Worm (Caenorhabditis elegans) whole organism, late embryonic: ENCODE measurements around the gene Y56A3A.28.

ENCODE experiments used
- C08G9.2 ChIP-seq: sonication (generic microtip); optimal IDR thresholded peaks from 2 replicates; lab custom pipeline; 2016; ENCODE audit warnings: mild to moderate bottlenecking, missing genetic modification characterization, moderate library complexity, missing compliant biosample characterization
- F13H6.1 ChIP-seq: sonication (generic microtip); optimal IDR thresholded peaks from 2 replicates; lab custom pipeline; 2016; ENCODE audit warnings: missing genetic modification characterization, missing compliant biosample characterization
- K02D7.2 ChIP-seq: sonication (generic microtip); optimal IDR thresholded peaks from 2 replicates; lab custom pipeline; 2017; ENCODE audit warnings: mild to moderate bottlenecking, missing genetic modification characterization, missing compliant biosample characterization
- K09A11.1 ChIP-seq: sonication (generic microtip); optimal IDR thresholded peaks from 2 replicates; lab custom pipeline; 2017; ENCODE audit warnings: antibody characterized with exemption, mild to moderate bottlenecking, missing genetic modification characterization, missing compliant biosample characterization; ENCODE audit not compliant: insufficient read depth
- ahr-1 ChIP-seq: sonication (generic microtip); optimal IDR thresholded peaks from 2 replicates; lab custom pipeline; 2016; ENCODE audit warnings: missing genetic modification characterization, missing compliant biosample characterization
- ama-1 ChIP-seq: fragments of 150-350 bp; optimal IDR thresholded peaks from 2 replicates; lab custom pipeline; 2014
- ceh-14 ChIP-seq: sonication (generic microtip); optimal IDR thresholded peaks from 2 replicates; lab custom pipeline; 2016; ENCODE audit warnings: missing genotype, missing genetic modification characterization, missing compliant biosample characterization
- ceh-19 ChIP-seq: fragments of 200-800 bp; sonication (Bioruptor generic); optimal IDR thresholded peaks from 2 replicates; lab custom pipeline; 2018; ENCODE audit warnings: mild to moderate bottlenecking, missing genetic modification characterization, missing compliant biosample characterization
- ceh-2 ChIP-seq: sonication (generic microtip); optimal IDR thresholded peaks from 2 replicates; lab custom pipeline; 2016; ENCODE audit warnings: missing genotype, missing genetic modification characterization, missing compliant biosample characterization
- ceh-22 ChIP-seq: sonication (generic microtip); optimal IDR thresholded peaks from 2 replicates; lab custom pipeline; 2017; ENCODE audit warnings: missing biosample characterization, missing genetic modification characterization
- ceh-24 ChIP-seq: sonication (generic microtip); optimal IDR thresholded peaks from 2 replicates; lab custom pipeline; 2016; ENCODE audit warnings: mild to moderate bottlenecking, missing genetic modification characterization, missing compliant biosample characterization
- ceh-30 ChIP-seq: fragments of 150-350 bp; optimal IDR thresholded peaks from 2 replicates; lab custom pipeline; 2014; ENCODE audit warnings: missing biosample characterization, missing genetic modification characterization
- ceh-31 ChIP-seq: sonication (generic microtip); optimal IDR thresholded peaks from 2 replicates; lab custom pipeline; 2016; ENCODE audit warnings: missing genetic modification characterization, missing compliant biosample characterization
- ceh-34 ChIP-seq: sonication (generic microtip); optimal IDR thresholded peaks from 2 replicates; lab custom pipeline; 2016; ENCODE audit warnings: mild to moderate bottlenecking, missing genetic modification characterization, missing compliant biosample characterization
- ceh-6 ChIP-seq: fragments of 200-800 bp; sonication (Bioruptor generic); optimal IDR thresholded peaks from 2 replicates; lab custom pipeline; 2018; ENCODE audit warnings: mild to moderate bottlenecking, missing genetic modification characterization, missing compliant biosample characterization
- che-1 ChIP-seq: sonication (generic microtip); optimal IDR thresholded peaks from 2 replicates; lab custom pipeline; 2016; ENCODE audit warnings: mild to moderate bottlenecking, missing genetic modification characterization, missing compliant biosample characterization
- dve-1 ChIP-seq: sonication (generic microtip); optimal IDR thresholded peaks from 2 replicates; lab custom pipeline; 2017; ENCODE audit warnings: antibody characterized with exemption, mild to moderate bottlenecking, missing genetic modification characterization, missing compliant biosample characterization
- ets-4 ChIP-seq: sonication (generic microtip); optimal IDR thresholded peaks from 2 replicates; lab custom pipeline; 2016; ENCODE audit warnings: missing genetic modification characterization, missing compliant biosample characterization
- eyg-1 ChIP-seq: sonication (generic microtip); optimal IDR thresholded peaks from 2 replicates; lab custom pipeline; 2016; ENCODE audit warnings: missing genotype, missing genetic modification characterization, missing compliant biosample characterization
- fkh-10 ChIP-seq: fragments of 150-350 bp; optimal IDR thresholded peaks from 2 replicates; lab custom pipeline; 2014; ENCODE audit warnings: missing biosample characterization, missing genetic modification reagents, missing genetic modification characterization
- hlh-15 ChIP-seq: sonication (generic microtip); optimal IDR thresholded peaks from 2 replicates; lab custom pipeline; 2016; ENCODE audit warnings: missing genetic modification characterization, missing compliant biosample characterization
- hlh-30 ChIP-seq: sonication (generic microtip); optimal IDR thresholded peaks from 2 replicates; lab custom pipeline; 2017; ENCODE audit warnings: antibody characterized with exemption, missing genetic modification characterization, missing compliant biosample characterization; ENCODE audit not compliant: insufficient read depth
- hlh-6 ChIP-seq: sonication (generic microtip); optimal IDR thresholded peaks from 2 replicates; lab custom pipeline; 2016; ENCODE audit warnings: missing genotype, missing genetic modification characterization, missing compliant biosample characterization
- lin-11 ChIP-seq: fragments of 200-800 bp; sonication (Bioruptor generic); optimal IDR thresholded peaks from 2 replicates; lab custom pipeline; 2018; ENCODE audit warnings: mild to moderate bottlenecking, missing genetic modification characterization, missing compliant biosample characterization
- nfya-1 ChIP-seq: sonication (generic microtip); optimal IDR thresholded peaks from 2 replicates; lab custom pipeline; 2017; ENCODE audit warnings: missing genetic modification characterization, mild to moderate bottlenecking, missing compliant biosample characterization, antibody characterized with exemption, moderate library complexity
- nhr-11 ChIP-seq: fragments of 150-350 bp; optimal IDR thresholded peaks from 2 replicates; lab custom pipeline; 2014; ENCODE audit warnings: missing biosample characterization, missing genetic modification characterization
- nhr-232 ChIP-seq: sonication (generic microtip); optimal IDR thresholded peaks from 2 replicates; lab custom pipeline; 2016; ENCODE audit warnings: missing genetic modification characterization, missing compliant biosample characterization
- npax-4 ChIP-seq: sonication (generic microtip); optimal IDR thresholded peaks from 2 replicates; lab custom pipeline; 2016; ENCODE audit warnings: missing genetic modification characterization, missing compliant biosample characterization
- pag-3 ChIP-seq: sonication (generic microtip); optimal IDR thresholded peaks from 2 replicates; lab custom pipeline; 2016; ENCODE audit warnings: missing compliant biosample characterization, missing genetic modification characterization, borderline replicate concordance
- pat-9 ChIP-seq: fragments of 200-800 bp; sonication (Bioruptor generic); optimal IDR thresholded peaks from 2 replicates; lab custom pipeline; 2018; ENCODE audit warnings: mild to moderate bottlenecking, missing genetic modification characterization, moderate library complexity, missing compliant biosample characterization
- pax-1 ChIP-seq: fragments of 150-350 bp; optimal IDR thresholded peaks from 2 replicates; lab custom pipeline; 2014; ENCODE audit warnings: missing biosample characterization, missing genetic modification characterization
- pha-2 ChIP-seq: sonication (generic microtip); optimal IDR thresholded peaks from 2 replicates; lab custom pipeline; 2017; ENCODE audit warnings: mild to moderate bottlenecking, missing genetic modification characterization, missing compliant biosample characterization
- pha-4 ChIP-seq: fragments of 150-350 bp; optimal IDR thresholded peaks from 2 replicates; lab custom pipeline; 2018; ENCODE audit warnings: missing biosample characterization, missing genetic modification reagents, missing genetic modification characterization
- rnt-1 ChIP-seq: sonication (generic microtip); optimal IDR thresholded peaks from 2 replicates; lab custom pipeline; 2016; ENCODE audit warnings: missing genetic modification characterization, missing compliant biosample characterization
- sox-2 ChIP-seq: fragments of 200-800 bp; sonication (Bioruptor generic); IDR thresholded peaks from 2 replicates; pipeline ENCODE4 v1.3.6; 2022; ENCODE audit warnings: missing genetic modification reagents, missing genetic modification characterization, missing compliant biosample characterization
- sox-4 ChIP-seq: sonication (generic microtip); optimal IDR thresholded peaks from 2 replicates; lab custom pipeline; 2017; ENCODE audit warnings: mild to moderate bottlenecking, missing genetic modification characterization, inconsistent platforms, missing compliant biosample characterization
- tbx-2 ChIP-seq: sonication (generic microtip); optimal IDR thresholded peaks from 2 replicates; lab custom pipeline; 2016; ENCODE audit warnings: missing genetic modification characterization, missing compliant biosample characterization
- ttx-3 ChIP-seq: sonication (generic microtip); optimal IDR thresholded peaks from 2 replicates; lab custom pipeline; 2016; ENCODE audit warnings: missing genetic modification reagents, missing genetic modification characterization, missing compliant biosample characterization
- unc-42 ChIP-seq: sonication (generic microtip); optimal IDR thresholded peaks from 2 replicates; lab custom pipeline; 2016; ENCODE audit warnings: missing genotype, missing genetic modification characterization, missing compliant biosample characterization
- unc-55 ChIP-seq: sonication (generic microtip); optimal IDR thresholded peaks from 2 replicates; lab custom pipeline; 2017; ENCODE audit warnings: missing biosample characterization, missing genetic modification reagents, missing genetic modification characterization
- zip-5 ChIP-seq: sonication (generic microtip); optimal IDR thresholded peaks from 2 replicates; lab custom pipeline; 2016; ENCODE audit warnings: missing genetic modification characterization, missing compliant biosample characterization

Gene Y56A3A.28

DNA sequence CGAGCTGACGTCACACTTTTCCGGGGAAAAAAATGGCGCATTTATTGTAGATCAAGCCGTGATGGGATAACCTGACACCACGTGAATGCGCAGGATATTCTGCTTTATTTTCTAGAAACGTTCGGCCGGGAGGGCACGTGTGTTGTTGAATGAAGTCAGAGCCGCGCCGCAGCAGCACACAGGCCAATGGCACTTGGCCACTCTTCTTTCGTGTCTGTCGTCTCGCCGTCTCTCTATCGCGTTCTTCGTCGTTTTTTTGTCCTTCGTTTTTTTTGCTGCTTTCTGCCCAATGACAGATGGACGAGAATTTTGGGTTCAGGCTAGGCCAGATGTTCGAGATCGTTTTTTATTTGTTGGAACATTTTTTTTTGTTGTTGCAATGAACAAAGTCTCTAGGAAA is 10.4 kb upstream of the Y56A3A.28 start:
- TF ChIP-seq ceh-2 (tag; lab: Kevin White, UChicago) (no peak), unc-42 (tag; lab: Kevin White, UChicago) (no peak), nhr-11 (tag; lab: Kevin White, UChicago) (no peak), nfya-1 (tag; lab: Kevin White, UChicago) (peak; percentile 41), ceh-24 (tag; lab: Kevin White, UChicago) (no peak), pat-9 (no peak), pax-1 (tag; lab: Kevin White, UChicago) (no peak), hlh-30 (tag; lab: Kevin White, UChicago) (peak; percentile 4), rnt-1 (no peak), ceh-30 (tag; lab: Kevin White, UChicago) (no peak)

DNA sequence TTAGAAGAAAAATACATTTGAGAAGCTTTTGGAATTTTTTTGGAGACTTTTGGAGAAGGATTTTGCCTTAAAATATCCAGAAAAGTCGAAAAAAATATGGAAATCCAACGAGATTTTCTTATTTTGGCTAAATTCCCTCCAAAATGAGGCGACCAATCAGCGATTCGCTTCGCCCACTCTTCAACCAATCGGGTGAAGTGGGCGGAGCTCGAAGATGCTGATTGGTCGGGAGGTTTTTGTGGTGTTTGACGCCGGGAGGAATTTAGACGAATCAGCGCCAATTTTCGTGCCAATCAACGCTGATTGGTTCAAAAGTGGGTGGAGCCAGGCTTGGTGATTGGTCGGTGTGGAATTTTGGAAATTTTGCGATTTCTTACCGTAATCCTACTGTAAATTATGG is 9.6 kb upstream of the Y56A3A.28 start:
- TF ChIP-seq nfya-1 (tag; lab: Kevin White, UChicago) (peak; percentile 95), ttx-3 (tag; lab: Kevin White, UChicago) (no peak)
- TF ChIP-seq, all 69 proteins: peak for 1

DNA sequence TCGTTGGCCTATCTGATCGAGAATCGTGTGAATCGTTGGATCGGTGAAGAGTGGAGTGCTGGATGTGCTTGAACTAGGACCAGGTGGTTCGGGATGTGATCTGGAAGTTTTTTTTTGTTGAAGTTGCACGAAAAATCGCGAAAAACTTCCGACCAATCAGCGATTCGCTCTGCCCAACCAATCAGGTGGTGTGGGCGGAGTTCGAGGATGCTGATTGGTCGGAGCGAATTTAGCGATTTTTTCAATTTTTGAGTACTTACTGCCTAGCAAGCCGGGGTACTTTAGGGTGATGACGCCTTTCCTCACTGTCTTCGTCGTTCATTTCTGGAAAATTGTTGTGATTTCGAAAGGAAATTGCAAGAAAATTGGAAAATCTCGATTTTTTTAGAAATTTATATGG is 7.6 kb upstream of the Y56A3A.28 start, which contains the start of gene Y56A3A.30:
Y56A3A.30 (minus strand) TSS at position 324 of the 400 bp plus-strand sequence.
- TF ChIP-seq fkh-10 (GFP tag; lab: Kevin White, UChicago), result no peak
- no peak for TF ChIP-seq ama-1 (lab: Kevin White, UChicago)
- TF ChIP-seq hlh-6, result no peak
- no peak for TF ChIP-seq ceh-31
- peak; percentile 82 for TF ChIP-seq nfya-1 (tag; lab: Kevin White, UChicago)
- TF ChIP-seq npax-4 (tag; lab: Kevin White, UChicago), result no peak

DNA sequence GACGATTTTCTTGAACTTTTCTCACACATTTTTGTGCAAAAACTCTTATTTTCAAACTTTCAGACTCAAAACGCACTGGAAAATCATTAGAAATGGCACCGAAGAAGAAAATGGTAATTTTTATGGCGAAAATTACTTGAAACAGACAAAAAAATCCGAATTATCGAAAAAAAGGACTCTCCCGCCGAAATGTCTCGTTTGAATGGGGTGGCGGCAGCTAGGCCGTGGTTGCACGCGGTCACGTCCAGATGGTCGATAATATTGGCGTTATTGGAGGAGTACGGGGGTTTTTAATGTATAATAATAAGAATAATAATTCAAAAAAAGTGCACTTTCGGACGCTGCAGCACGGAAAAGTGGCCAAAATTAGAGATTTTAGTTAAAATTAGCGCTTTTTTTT is 3.2 kb upstream of the Y56A3A.28 start, which contains the start of gene Y56A3A.31:
Y56A3A.31 (plus strand) TSS at position 64 of the 400 bp plus-strand sequence.
- TF ChIP-seq lin-11 (tag; lab: Kevin White, UChicago) (no peak), hlh-6 (no peak), K02D7.2 (tag; lab: Kevin White, UChicago) (no peak), ceh-6 (GFP tag; lab: Kevin White, UChicago) (no peak), F13H6.1 (tag; lab: Kevin White, UChicago) (no peak), ceh-24 (tag; lab: Kevin White, UChicago) (no peak), ceh-31 (peak; percentile 38), ceh-34 (tag; lab: Kevin White, UChicago) (no peak), unc-55 (GFP tag; lab: Kevin White, UChicago) (no peak), tbx-2 (no peak), ceh-19 (no peak), ahr-1 (tag; lab: Kevin White, UChicago) (no peak), ttx-3 (tag; lab: Kevin White, UChicago) (no peak), pha-2 (no peak), pha-4 (tag; lab: Kevin White, UChicago) (no peak), ets-4 (tag; lab: Kevin White, UChicago) (peak; percentile 12), hlh-15 (tag; lab: Kevin White, UChicago) (no peak), eyg-1 (no peak), nfya-1 (tag; lab: Kevin White, UChicago) (peak; percentile 17), ceh-14 (tag; lab: Kevin White, UChicago) (no peak), pax-1 (tag; lab: Kevin White, UChicago) (no peak), pag-3 (tag; lab: Kevin White, UChicago) (no peak), sox-4 (tag; lab: Kevin White, UChicago) (no peak), hlh-30 (tag; lab: Kevin White, UChicago) (no peak), ceh-22 (no peak), nhr-232 (no peak), K09A11.1 (tag; lab: Kevin White, UChicago) (no peak), che-1 (tag; lab: Kevin White, UChicago) (no peak), unc-42 (tag; lab: Kevin White, UChicago) (no peak), zip-5 (tag; lab: Kevin White, UChicago) (no peak), C08G9.2 (tag; lab: Kevin White, UChicago) (peak; percentile 17), sox-2 (GFP tag; lab: Robert Waterston, UW) (no peak), ama-1 (lab: Kevin White, UChicago) (no peak), dve-1 (no peak)
